Worm (Caenorhabditis elegans) whole organism, late embryonic: ENCODE measurements around the gene mltn-5.
A peak's percentile ranks its signal among the peaks of the same experiment; 100 is the strongest.

ENCODE experiments used
- ceh-14 ChIP-seq: sonication (generic microtip); optimal IDR thresholded peaks from 2 replicates; lab custom pipeline; 2016; ENCODE audit warnings: missing genotype, missing genetic modification characterization, missing compliant biosample characterization
- ceh-24 ChIP-seq: sonication (generic microtip); optimal IDR thresholded peaks from 2 replicates; lab custom pipeline; 2016; ENCODE audit warnings: mild to moderate bottlenecking, missing genetic modification characterization, missing compliant biosample characterization
- ceh-45 ChIP-seq: fragments of 200-800 bp; sonication (Bioruptor generic); IDR thresholded peaks from 2 replicates; pipeline ENCODE4 v1.3.6; 2022; ENCODE audit warnings: missing genetic modification reagents, missing genetic modification characterization, missing compliant biosample characterization
- dve-1 ChIP-seq: sonication (generic microtip); optimal IDR thresholded peaks from 2 replicates; lab custom pipeline; 2017; ENCODE audit warnings: antibody characterized with exemption, mild to moderate bottlenecking, missing genetic modification characterization, missing compliant biosample characterization
- fax-1 ChIP-seq: sonication (generic microtip); optimal IDR thresholded peaks from 2 replicates; lab custom pipeline; 2016; ENCODE audit warnings: missing genotype, missing genetic modification characterization, missing compliant biosample characterization
- nfya-1 ChIP-seq: sonication (generic microtip); optimal IDR thresholded peaks from 2 replicates; lab custom pipeline; 2017; ENCODE audit warnings: missing genetic modification characterization, mild to moderate bottlenecking, missing compliant biosample characterization, antibody characterized with exemption, moderate library complexity

DNA sequence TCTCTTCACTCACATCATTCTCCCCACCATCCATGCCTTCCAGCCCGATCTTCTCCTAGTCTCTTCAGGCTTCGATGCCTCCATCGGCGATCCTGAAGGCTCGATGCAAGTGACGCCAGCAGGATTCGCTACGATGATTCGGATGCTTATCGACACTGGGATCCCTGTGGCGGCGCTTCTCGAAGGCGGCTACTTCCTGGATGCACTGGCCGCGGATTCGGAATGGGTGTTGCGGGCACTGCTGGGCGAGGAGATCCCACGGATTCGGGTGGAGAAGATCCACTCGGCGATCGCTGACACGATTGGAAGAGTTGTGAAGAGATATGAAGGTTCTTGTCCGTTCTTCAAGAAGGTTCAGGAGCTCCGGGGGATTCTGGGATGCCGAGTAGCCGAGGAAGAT, 38.6 kb upstream of the mltn-5 start:
- no peak for TF ChIP-seq nfya-1 (tag; lab: Kevin White, UChicago)
- TF ChIP-seq ceh-24, result no peak
- no peak for TF ChIP-seq fax-1 (tag; lab: Kevin White, UChicago)
- TF ChIP-seq dve-1 (tag; lab: Kevin White, UChicago), result no peak
- peak; percentile 2 for TF ChIP-seq ceh-14 (tag; lab: Kevin White, UChicago)
- no peak for TF ChIP-seq ceh-45 (GFP tag; lab: Robert Waterston, UW)
